Fruit fly (Drosophila melanogaster) whole organism, embryonic: ENCODE results near the gene Sgsh.
A peak's percentile ranks its signal among the peaks of the same experiment; 100 is the strongest.

Source experiments
- Ada2b ChIP-seq: fragments of 200-800 bp; sonication (Bioruptor generic); IDR thresholded peaks from 2 replicates; pipeline ENCODE4 v1.3.6; 2022; ENCODE audit warnings: missing biosample characterization, missing genetic modification characterization
- Atf-2 ChIP-seq: fragments of 200-800 bp; sonication (Bioruptor generic); optimal IDR thresholded peaks from 2 replicates; lab custom pipeline; 2016; ENCODE audit warnings: missing biosample characterization, missing genetic modification characterization
- Bteb2 ChIP-seq: fragments of 200-800 bp; sonication (Bioruptor generic); optimal IDR thresholded peaks from 2 replicates; lab custom pipeline; 2016; ENCODE audit warnings: missing biosample characterization, missing genetic modification characterization
- CG10321 ChIP-seq: fragments of 200-800 bp; sonication (Bioruptor generic); IDR thresholded peaks from 2 replicates; pipeline ENCODE4 v1.3.6; 2022; ENCODE audit warnings: missing biosample characterization, missing genetic modification characterization
- CG10654 ChIP-seq: fragments of 200-800 bp; sonication (Bioruptor generic); optimal IDR thresholded peaks from 2 replicates; lab custom pipeline; 2016; ENCODE audit warnings: missing biosample characterization, missing genetic modification characterization
- CG1233 ChIP-seq: fragments of 200-800 bp; sonication (Bioruptor generic); optimal IDR thresholded peaks from 4 replicates; lab custom pipeline; 2018; ENCODE audit warnings: missing biosample characterization, mild to moderate bottlenecking, missing genetic modification characterization
- CG15073 ChIP-seq: fragments of 200-800 bp; sonication (Bioruptor generic); optimal IDR thresholded peaks from 2 replicates; lab custom pipeline; 2016; ENCODE audit warnings: missing biosample characterization, missing genetic modification characterization
- CG1792 ChIP-seq: fragments of 200-800 bp; sonication (Bioruptor generic); optimal IDR thresholded peaks from 2 replicates; lab custom pipeline; 2016; ENCODE audit warnings: missing biosample characterization, missing genetic modification characterization
- CG3281 ChIP-seq: fragments of 200-800 bp; sonication (Bioruptor generic); optimal IDR thresholded peaks from 3 replicates; lab custom pipeline; 2017; ENCODE audit warnings: missing biosample characterization, mild to moderate bottlenecking, missing genetic modification characterization
- CG4404 ChIP-seq: fragments of 200-800 bp; sonication (Bioruptor generic); IDR thresholded peaks from 2 replicates; pipeline ENCODE4 v1.3.6; 2022; ENCODE audit warnings: missing biosample characterization, missing genetic modification characterization
- CG7839 ChIP-seq: fragments of 200-800 bp; sonication (Bioruptor generic); optimal IDR thresholded peaks from 3 replicates; lab custom pipeline; 2018; ENCODE audit warnings: missing biosample characterization, mild to moderate bottlenecking, missing genetic modification characterization, moderate library complexity
- CG8290 ChIP-seq, 3 experiments: fragments of 200-800 bp; sonication (Bioruptor generic); optimal IDR thresholded peaks; 2 replicates each; lab custom pipeline; 2016 to 2019; ENCODE audit warnings: missing biosample characterization in 3 of 3, missing genetic modification characterization in 3 of 3, mild to moderate bottlenecking in 2 of 3, moderate library complexity in 1 of 3
- CG8388 ChIP-seq: fragments of 200-800 bp; sonication (Bioruptor generic); optimal IDR thresholded peaks from 2 replicates; lab custom pipeline; 2019; ENCODE audit warnings: missing biosample characterization, mild to moderate bottlenecking, missing genetic modification characterization, moderate library complexity
- CG9797 ChIP-seq: fragments of 200-800 bp; sonication (Bioruptor generic); optimal IDR thresholded peaks from 3 replicates; lab custom pipeline; 2018; ENCODE audit warnings: missing biosample characterization, mild to moderate bottlenecking, missing genetic modification characterization
- CrebB ChIP-seq: fragments of 200-800 bp; sonication (Bioruptor generic); optimal IDR thresholded peaks from 3 replicates; lab custom pipeline; 2018; ENCODE audit warnings: missing biosample characterization, mild to moderate bottlenecking, missing genetic modification characterization
- Dfd ChIP-seq, 2 experiments: fragments of >200 bp; optimal IDR thresholded peaks; 2 replicates each; lab custom pipeline; 2017; ENCODE audit warnings: missing biosample characterization in 2 of 2, missing genetic modification characterization in 2 of 2
- Dref ChIP-seq: fragments of 200-800 bp; sonication (Bioruptor generic); IDR thresholded peaks from 2 replicates; pipeline ENCODE4 v1.3.6; 2022; ENCODE audit warnings: missing biosample characterization, missing genetic modification characterization
- E2f1 ChIP-seq: fragments of 200-800 bp; sonication (Bioruptor generic); IDR thresholded peaks from 2 replicates; pipeline ENCODE4 v1.3.6; 2022; ENCODE audit warnings: missing biosample characterization, missing genetic modification characterization
- Ets97D ChIP-seq: fragments of 200-800 bp; sonication (Bioruptor generic); optimal IDR thresholded peaks from 3 replicates; lab custom pipeline; 2016; ENCODE audit warnings: missing biosample characterization, missing genetic modification characterization
- Gug ChIP-seq: fragments of 200-800 bp; sonication (Bioruptor generic); IDR thresholded peaks from 4 replicates; pipeline ENCODE4 v1.3.6; 2022; ENCODE audit warnings: missing biosample characterization, missing genetic modification characterization
- Hr51 ChIP-seq, 2 experiments: fragments of 200-800 bp; sonication (Bioruptor generic); optimal IDR thresholded peaks; 2 replicates in 1 of 2; 3 replicates in 1 of 2; lab custom pipeline; 2016 to 2018; ENCODE audit warnings: missing biosample characterization in 2 of 2, missing genetic modification characterization in 2 of 2, mild to moderate bottlenecking in 1 of 2, moderate library complexity in 1 of 2
- Hr78 ChIP-seq, 2 experiments: fragments of 200-800 bp in 1 of 2; fragments of >200 bp in 1 of 2; sonication (Bioruptor generic) in 1 of 2; optimal IDR thresholded peaks; 2 replicates each; lab custom pipeline; 2017 to 2019; ENCODE audit warnings: missing biosample characterization in 2 of 2, missing genetic modification characterization in 2 of 2, mild to moderate bottlenecking in 1 of 2, moderate library complexity in 1 of 2
- Kr ChIP-seq: fragments of 200-800 bp; sonication (Bioruptor generic); optimal IDR thresholded peaks from 2 replicates; lab custom pipeline; 2017; ENCODE audit warnings: missing biosample characterization, mild to moderate bottlenecking, missing genetic modification characterization
- Sry-β ChIP-seq: fragments of 200-800 bp; sonication (Bioruptor generic); optimal IDR thresholded peaks from 2 replicates; lab custom pipeline; 2018; ENCODE audit warnings: missing biosample characterization, mild to moderate bottlenecking, missing genetic modification characterization, moderate library complexity
- TFAM ChIP-seq: fragments of 200-800 bp; sonication (Bioruptor generic); optimal IDR thresholded peaks from 2 replicates; lab custom pipeline; 2017; ENCODE audit warnings: missing biosample characterization, missing genetic modification characterization, inconsistent platforms
- bab2 ChIP-seq: fragments of 200-800 bp; sonication (Bioruptor generic); optimal IDR thresholded peaks from 2 replicates; lab custom pipeline; 2016; ENCODE audit warnings: missing biosample characterization, missing genetic modification characterization
- bigmax ChIP-seq: fragments of 200-800 bp; sonication (Bioruptor generic); optimal IDR thresholded peaks from 2 replicates; lab custom pipeline; 2018; ENCODE audit warnings: missing biosample characterization, mild to moderate bottlenecking, missing genetic modification characterization
- bsh ChIP-seq, 2 experiments: fragments of 200-800 bp; sonication (Bioruptor generic); optimal IDR thresholded peaks; 2 replicates each; lab custom pipeline; 2017 to 2018; ENCODE audit warnings: mild to moderate bottlenecking in 2 of 2, missing biosample characterization in 2 of 2, missing genetic modification characterization in 2 of 2, moderate library complexity in 1 of 2
- chn ChIP-seq: fragments of 200-800 bp; sonication (Bioruptor generic); optimal IDR thresholded peaks from 2 replicates; lab custom pipeline; 2016; ENCODE audit warnings: missing biosample characterization, missing genetic modification characterization
- danr ChIP-seq: fragments of 200-800 bp; sonication (Bioruptor generic); IDR thresholded peaks from 2 replicates; pipeline ENCODE4 v1.3.6; 2022; ENCODE audit warnings: missing biosample characterization, missing genetic modification characterization
- dimm ChIP-seq: fragments of 200-800 bp; sonication (Bioruptor generic); IDR thresholded peaks from 2 replicates; pipeline ENCODE4 v1.3.6; 2022; ENCODE audit warnings: missing biosample characterization, missing genetic modification characterization
- dysf ChIP-seq: fragments of 200-800 bp; sonication (Bioruptor generic); IDR thresholded peaks from 3 replicates; pipeline ENCODE4 v1.3.6; 2022; ENCODE audit warnings: missing biosample characterization, missing genetic modification characterization
- ewg ChIP-seq: fragments of 200-800 bp; sonication (Bioruptor generic); optimal IDR thresholded peaks from 3 replicates; lab custom pipeline; 2017; ENCODE audit warnings: mild to moderate bottlenecking, missing biosample characterization, missing genetic modification reagents, missing genetic modification characterization
- gem ChIP-seq: fragments of 200-800 bp; sonication (Bioruptor generic); optimal IDR thresholded peaks from 2 replicates; lab custom pipeline; 2019; ENCODE audit warnings: missing biosample characterization, mild to moderate bottlenecking, missing genetic modification characterization, moderate library complexity
- hth ChIP-seq: fragments of >200 bp; optimal IDR thresholded peaks from 2 replicates; lab custom pipeline; 2017; ENCODE audit warnings: inconsistent platforms
- kni ChIP-seq: fragments of 200-800 bp; sonication (Bioruptor generic); optimal IDR thresholded peaks from 3 replicates; lab custom pipeline; 2017; ENCODE audit warnings: mild to moderate bottlenecking, missing biosample characterization, missing genetic modification reagents, missing genetic modification characterization
- pita ChIP-seq: fragments of 200-800 bp; sonication (Bioruptor generic); optimal IDR thresholded peaks from 2 replicates; lab custom pipeline; 2017; ENCODE audit warnings: missing biosample characterization, mild to moderate bottlenecking, missing genetic modification characterization
- pnt ChIP-seq: fragments of 200-800 bp; sonication (Bioruptor generic); optimal IDR thresholded peaks from 3 replicates; lab custom pipeline; 2016; ENCODE audit warnings: missing biosample characterization, missing genetic modification characterization
- psq ChIP-seq: fragments of 200-800 bp; sonication (Bioruptor generic); optimal IDR thresholded peaks from 2 replicates; lab custom pipeline; 2017; ENCODE audit warnings: missing biosample characterization, missing genetic modification characterization
- ro ChIP-seq: fragments of 200-800 bp; sonication (Bioruptor generic); IDR thresholded peaks from 2 replicates; pipeline ENCODE4 v1.3.6; 2022; ENCODE audit warnings: missing biosample characterization, missing genetic modification characterization
- so ChIP-seq: fragments of 200-800 bp; sonication (Bioruptor generic); IDR thresholded peaks from 3 replicates; pipeline ENCODE4 v1.3.6; 2022; ENCODE audit warnings: missing biosample characterization, missing genetic modification characterization
- tup ChIP-seq: fragments of 200-800 bp; sonication (Bioruptor generic); optimal IDR thresholded peaks from 2 replicates; lab custom pipeline; 2016; ENCODE audit warnings: missing biosample characterization, mild to moderate bottlenecking, missing genetic modification characterization, moderate library complexity
- unpg ChIP-seq: fragments of 200-800 bp; sonication (Bioruptor generic); optimal IDR thresholded peaks from 3 replicates; lab custom pipeline; 2018; ENCODE audit warnings: missing biosample characterization, mild to moderate bottlenecking, missing genetic modification characterization, moderate library complexity
- z ChIP-seq: fragments of 200-800 bp; sonication (Bioruptor generic); IDR thresholded peaks from 3 replicates; pipeline ENCODE4 v1.3.6; 2022; ENCODE audit warnings: missing biosample characterization, missing genetic modification characterization
- zen2 ChIP-seq: fragments of 200-800 bp; sonication (Bioruptor generic); IDR thresholded peaks from 3 replicates; pipeline ENCODE4 v1.3.6; 2022; ENCODE audit warnings: missing biosample characterization, missing genetic modification characterization; ENCODE audit not compliant: partially characterized antibody
- zfh1 ChIP-seq: fragments of 200-800 bp; sonication (Bioruptor generic); IDR thresholded peaks from 3 replicates; pipeline ENCODE4 v1.3.6; 2022; ENCODE audit warnings: missing biosample characterization, missing genetic modification characterization

Gene Sgsh

DNA sequence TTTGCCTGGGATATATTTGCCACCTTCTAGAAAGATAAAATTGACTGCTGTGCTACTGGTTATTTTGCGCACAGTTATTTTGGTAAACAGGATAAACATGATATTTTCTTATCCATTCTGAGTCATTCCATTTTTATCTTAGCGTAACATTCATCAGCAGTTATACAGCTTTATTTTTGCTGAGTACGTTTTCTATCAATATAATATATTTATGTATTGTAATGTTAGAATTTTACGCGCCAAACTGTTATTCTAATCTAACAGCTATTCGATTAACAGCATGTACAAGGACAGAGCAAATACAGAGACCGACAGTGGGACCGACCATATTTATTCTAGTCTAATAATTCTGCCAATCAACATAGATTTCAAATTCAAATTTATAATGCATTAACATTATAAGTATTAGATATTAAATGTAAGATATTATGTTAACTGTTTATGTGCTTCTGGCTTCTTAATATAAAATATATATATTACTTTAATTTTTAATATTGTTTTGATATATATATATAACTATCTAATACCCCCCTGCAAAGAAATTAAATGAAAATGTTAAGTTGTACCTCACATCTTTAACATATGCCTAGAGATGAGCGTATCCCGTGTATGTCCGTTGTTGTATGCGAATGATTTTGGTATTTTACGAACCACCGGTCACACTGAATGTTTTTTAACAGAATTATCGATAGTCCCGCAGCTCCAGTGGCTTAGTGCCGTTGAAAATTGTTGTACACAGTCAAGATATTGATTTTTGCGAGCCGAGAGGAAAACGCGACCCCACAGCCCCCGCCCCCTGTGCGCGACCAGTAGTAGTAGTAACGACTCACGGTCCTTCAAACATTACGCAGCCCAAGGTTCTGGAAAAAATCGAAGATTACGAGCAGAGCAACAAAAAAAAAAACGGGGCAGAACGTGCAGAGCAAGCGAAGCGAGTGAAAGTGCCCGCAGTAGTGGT is 6.5 kb downstream of the Sgsh start, which contains the start of gene EndoA (continued):
- TF ChIP-seq ewg (GFP tag; lab: Kevin White, UChicago) (no peak), bab2 (GFP tag; lab: Kevin White, UChicago) (peak; percentile 14), kni (GFP tag; lab: Kevin White, UChicago) (no peak), Gug (GFP tag; lab: Robert Waterston, UW) (no peak), ro (GFP tag; lab: Robert Waterston, UW) (no peak), zen2 (GFP tag; lab: Robert Waterston, UW) (peak; percentile 41; the same call in 1 of the 3 replicates), CG8290 (GFP tag; optimal IDR thresholded peaks at IDR 0.05; lab: Kevin White, UChicago) (no peak), CG8290 (tag; optimal IDR thresholded peaks at IDR 0.05; lab: Kevin White, UChicago) (peak in 1 of 2 experiments; percentile 63), Ada2b (peak; percentile 27; the same call in 1 of the 2 replicates), E2f1 (GFP tag; lab: Robert Waterston, UW) (peak; percentile 43; the same call in 1 of the 2 replicates), CG15073 (no peak), danr (GFP tag; lab: Robert Waterston, UW) (no peak), Bteb2 (no peak), gem (peak; percentile 75), dysf (GFP tag; lab: Robert Waterston, UW) (peak; percentile 48; the same call in 1 of the 3 replicates), zfh1 (GFP tag; lab: Robert Waterston, UW) (no peak), pnt (GFP tag; lab: Kevin White, UChicago) (no peak), Atf-2 (no peak), CG1792 (GFP tag; lab: Kevin White, UChicago) (no peak), z (no peak), unpg (GFP tag; lab: Kevin White, UChicago) (peak; percentile 55), Sry-β (GFP tag; lab: Kevin White, UChicago) (no peak), Ets97D (GFP tag; lab: Kevin White, UChicago) (peak; percentile 43), dimm (no peak), pita (GFP tag; lab: Kevin White, UChicago) (no peak), bsh (GFP tag; optimal IDR thresholded peaks at IDR 0.05; lab: Kevin White, UChicago) (no peak), Hr78 (GFP tag; optimal IDR thresholded peaks at IDR 0.05; lab: Kevin White, UChicago) (no peak), Dref (peak; percentile 80), CG1233 (GFP tag; lab: Kevin White, UChicago) (peak; percentile 31), Hr51 (GFP tag; optimal IDR thresholded peaks at IDR 0.05; lab: Kevin White, UChicago) (peak; percentile 3 to 59), CG3281 (GFP tag; lab: Kevin White, UChicago) (peak; percentile 40), CG10654 (GFP tag; lab: Kevin White, UChicago) (peak; percentile 33), TFAM (GFP tag; lab: Kevin White, UChicago) (no peak), CG10321 (GFP tag; lab: Robert Waterston, UW) (no peak), Kr (GFP tag; lab: Kevin White, UChicago) (no peak), so (GFP tag; lab: Robert Waterston, UW) (no peak), Dfd (GFP tag; optimal IDR thresholded peaks at IDR 0.05; lab: Kevin White, UChicago) (no peak), CG4404 (GFP tag; lab: Robert Waterston, UW) (no peak), psq (GFP tag; lab: Kevin White, UChicago) (no peak), CrebB (tag; lab: Kevin White, UChicago) (no peak), CG7839 (tag; lab: Kevin White, UChicago) (peak; percentile 65), CG8388 (peak; percentile 37), hth (no peak), bigmax (GFP tag; lab: Kevin White, UChicago) (peak; percentile 36), CG9797 (peak; percentile 67), chn (no peak), tup (GFP tag; lab: Kevin White, UChicago) (no peak)
